Fruit fly (Drosophila melanogaster): ENCODE data around the gene Hex-t1.

Hex-t1 gene

DNA sequence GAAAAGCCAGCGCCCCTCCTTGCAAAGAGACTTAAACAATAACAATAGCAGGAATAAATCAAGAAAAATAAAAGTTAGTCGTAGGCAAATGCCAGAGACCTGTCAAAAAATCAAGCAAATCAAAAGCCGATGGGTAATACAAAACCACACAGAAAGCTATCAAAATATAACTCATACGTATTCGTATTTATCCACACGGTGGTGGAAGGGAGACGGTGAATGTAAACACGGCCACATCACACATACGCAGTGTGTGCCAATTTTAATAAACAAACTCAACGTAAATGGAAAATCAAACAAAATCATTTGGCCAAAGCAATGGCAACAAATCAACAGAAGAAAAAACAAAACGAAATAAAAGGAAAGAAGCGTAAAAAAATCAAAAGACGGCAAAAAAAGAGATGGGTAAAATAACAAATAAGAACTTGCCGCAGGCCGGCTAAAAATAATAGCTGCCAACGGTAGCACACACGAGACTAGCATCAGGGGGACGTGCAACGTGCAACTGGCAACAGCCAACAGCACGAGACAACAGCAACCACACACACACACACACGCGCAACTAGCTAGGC is 6.2 kb upstream of the Hex-t1 start:
- TF ChIP-seq Mnt (GFP tag; optimal IDR thresholded peaks at IDR 0.05) (no peak), kay (GFP tag; ENCODE audit: borderline replicate concordance) (no peak), CG5204 (GFP tag; optimal IDR thresholded peaks at IDR 0.05) (no peak), CG14711 (tag; optimal IDR thresholded peaks at IDR 0.05) (no peak), tj (GFP tag; optimal IDR thresholded peaks at IDR 0.05) (no peak), bab1 (GFP tag; optimal IDR thresholded peaks at IDR 0.05) (no peak), CG11617 (GFP tag; optimal IDR thresholded peaks at IDR 0.05) (no peak)

DNA sequence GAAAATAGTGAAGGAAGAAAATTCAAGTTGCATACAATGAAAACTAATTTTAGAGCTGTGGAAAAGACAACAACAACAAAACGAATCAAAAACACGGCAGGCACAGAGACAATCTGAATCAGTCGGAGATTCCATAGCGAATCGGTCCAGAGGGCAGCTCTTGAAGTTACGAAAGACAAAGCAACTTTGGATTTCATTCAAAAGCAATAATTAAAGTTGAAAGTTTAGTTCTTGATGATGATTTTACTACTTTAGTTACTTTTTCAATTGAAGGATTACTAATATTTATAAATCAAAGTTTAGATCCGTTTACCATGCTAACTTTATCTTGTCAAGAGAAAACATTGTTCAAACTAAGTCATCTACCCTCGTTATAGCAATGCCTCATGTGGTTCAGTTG is 5.5 kb upstream of the Hex-t1 start:
- TF ChIP-seq CG14711 (tag; optimal IDR thresholded peaks at IDR 0.05): no peak
- no peak for TF ChIP-seq Crg-1 (GFP tag; optimal IDR thresholded peaks at IDR 0.05)
- TF ChIP-seq Mnt (GFP tag; optimal IDR thresholded peaks at IDR 0.05): no peak
- TF ChIP-seq CG7045 (GFP tag; optimal IDR thresholded peaks at IDR 0.05): no peak
- no peak for TF ChIP-seq tj (GFP tag; optimal IDR thresholded peaks at IDR 0.05)
- no peak for TF ChIP-seq pad (GFP tag; optimal IDR thresholded peaks at IDR 0.05)
- TF ChIP-seq CG5204 (GFP tag; optimal IDR thresholded peaks at IDR 0.05): no peak
- TF ChIP-seq bab1 (GFP tag; optimal IDR thresholded peaks at IDR 0.05): no peak
- no peak for TF ChIP-seq CG12768 (GFP tag; optimal IDR thresholded peaks at IDR 0.05)
- no peak for TF ChIP-seq Hr96 (GFP tag; optimal IDR thresholded peaks at IDR 0.05)
- TF ChIP-seq kay (GFP tag; ENCODE audit: borderline replicate concordance): no peak
- TF ChIP-seq toe (GFP tag; optimal IDR thresholded peaks at IDR 0.05): no peak

DNA sequence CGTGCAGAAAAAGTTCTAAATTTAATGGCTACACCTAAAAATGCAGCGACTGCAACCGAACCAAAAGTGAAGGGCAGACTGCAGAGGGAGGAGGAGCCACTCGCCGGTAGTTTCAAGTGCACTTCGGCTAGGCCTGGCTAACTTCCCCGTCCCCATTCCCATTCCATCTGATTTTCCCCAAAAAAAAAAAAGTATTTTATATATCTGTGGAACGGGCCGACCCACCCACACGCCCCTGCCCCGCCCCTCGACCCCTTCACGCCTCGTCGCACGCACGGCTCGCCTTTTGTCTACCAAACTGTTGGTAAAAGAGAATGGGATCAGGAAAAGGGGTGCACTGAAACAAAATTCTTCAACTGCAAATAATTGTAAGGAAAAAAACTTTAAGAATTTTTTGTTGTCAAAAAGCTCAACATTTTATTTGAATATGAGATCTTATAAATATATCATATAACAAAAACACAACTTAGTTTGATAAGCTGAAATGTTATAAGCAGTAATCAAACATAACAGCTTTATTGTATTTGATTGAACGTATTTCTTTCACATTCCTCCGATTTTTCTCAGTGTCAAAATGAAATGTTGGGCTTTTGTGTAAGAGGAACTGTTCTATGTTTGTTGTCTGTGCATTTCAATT is 4.9 kb upstream of the Hex-t1 start:
- TF ChIP-seq ovo (GFP tag; optimal IDR thresholded peaks at IDR 0.05): no peak
- peak; percentile 27 for TF ChIP-seq CG7045 (GFP tag; optimal IDR thresholded peaks at IDR 0.05)

DNA sequence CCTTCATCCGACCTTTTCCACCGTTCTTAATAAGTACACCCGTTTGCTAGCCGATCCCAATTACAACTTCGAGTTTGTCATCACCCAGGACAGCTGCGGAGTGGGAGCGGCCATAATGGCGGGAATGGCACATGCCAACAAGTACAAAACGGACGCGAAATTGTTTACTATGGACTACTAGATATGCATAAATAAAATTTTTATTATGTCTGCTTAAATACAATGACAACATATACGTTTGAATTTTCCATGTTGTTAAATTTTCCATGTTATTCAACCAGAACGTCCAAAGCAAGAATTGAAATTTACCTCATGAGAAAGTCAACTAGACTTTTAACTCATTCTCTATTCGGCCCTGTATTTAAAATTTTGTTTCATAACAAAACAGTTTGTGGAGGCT is 1.5 kb downstream of the Hex-t1 start, which contains the start of gene Hex-t2:
Gene Hex-t2 (plus strand): TSS at position 301 of the 400 bp plus-strand sequence.
- no peak for TF ChIP-seq Mnt (GFP tag; optimal IDR thresholded peaks at IDR 0.05)
- no peak for TF ChIP-seq Clk (GFP tag; optimal IDR thresholded peaks at IDR 0.05)
- no peak for TF ChIP-seq bab1 (GFP tag; optimal IDR thresholded peaks at IDR 0.05)
- TF ChIP-seq CG5204 (GFP tag; optimal IDR thresholded peaks at IDR 0.05): no peak
- no peak for TF ChIP-seq cnc (optimal IDR thresholded peaks at IDR 0.05)
- TF ChIP-seq ovo (GFP tag; optimal IDR thresholded peaks at IDR 0.05): no peak
- TF ChIP-seq Hr96 (GFP tag; optimal IDR thresholded peaks at IDR 0.05): no peak

DNA sequence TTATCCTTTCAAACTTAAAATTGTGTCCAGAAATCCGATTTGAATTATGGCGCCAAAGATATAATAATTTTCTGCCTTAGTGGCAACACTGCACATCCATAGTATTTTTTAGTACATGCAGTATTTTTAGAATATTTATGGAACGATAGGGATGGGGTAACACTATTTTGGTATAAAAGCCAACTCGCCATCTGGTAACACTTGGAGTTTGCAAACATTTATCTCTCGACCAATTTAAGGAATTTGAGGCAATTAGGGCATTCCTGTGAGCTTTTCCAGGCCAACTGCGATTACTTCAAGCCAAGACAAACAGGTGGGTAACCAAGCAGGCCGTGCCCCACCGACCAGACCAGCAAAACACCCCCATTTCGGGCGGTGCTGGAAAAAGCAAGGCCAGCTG is 3.5 kb downstream of the Hex-t1 start, which contains the start of gene CG5447:
Gene CG5447 (plus strand): TSS at position 190 of the 400 bp plus-strand sequence.
- no peak for TF ChIP-seq CG1620 (GFP tag; optimal IDR thresholded peaks at IDR 0.05)
- peak; percentile 38 for TF ChIP-seq bab1 (GFP tag; optimal IDR thresholded peaks at IDR 0.05)

DNA sequence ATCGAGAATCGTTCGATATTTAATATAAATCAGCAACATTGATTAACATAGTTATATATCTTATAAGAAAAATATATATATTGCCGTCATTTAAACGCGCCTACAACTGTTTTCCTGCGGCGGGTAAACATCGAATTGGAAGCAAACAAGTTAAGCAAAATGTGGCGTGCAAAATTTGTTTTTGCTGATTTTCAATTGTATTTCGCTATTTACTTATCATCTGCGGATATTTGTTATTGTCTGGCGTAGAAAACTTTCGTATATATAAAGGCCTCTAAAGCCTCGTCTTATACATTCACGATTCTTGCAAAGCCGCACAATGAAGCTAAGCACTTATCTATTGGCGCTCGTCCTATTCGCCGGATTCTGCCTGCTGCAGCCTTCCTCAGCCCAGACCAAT is 5.6 kb downstream of the Hex-t1 start, which contains the start of gene CG43117:
Gene CG43117 (plus strand): TSS at position 301 of the 400 bp plus-strand sequence.
- TF ChIP-seq CG5204 (GFP tag; optimal IDR thresholded peaks at IDR 0.05): no peak
- no peak for TF ChIP-seq CG14711 (tag; optimal IDR thresholded peaks at IDR 0.05)
- TF ChIP-seq CG12768 (GFP tag; optimal IDR thresholded peaks at IDR 0.05): no peak

DNA sequence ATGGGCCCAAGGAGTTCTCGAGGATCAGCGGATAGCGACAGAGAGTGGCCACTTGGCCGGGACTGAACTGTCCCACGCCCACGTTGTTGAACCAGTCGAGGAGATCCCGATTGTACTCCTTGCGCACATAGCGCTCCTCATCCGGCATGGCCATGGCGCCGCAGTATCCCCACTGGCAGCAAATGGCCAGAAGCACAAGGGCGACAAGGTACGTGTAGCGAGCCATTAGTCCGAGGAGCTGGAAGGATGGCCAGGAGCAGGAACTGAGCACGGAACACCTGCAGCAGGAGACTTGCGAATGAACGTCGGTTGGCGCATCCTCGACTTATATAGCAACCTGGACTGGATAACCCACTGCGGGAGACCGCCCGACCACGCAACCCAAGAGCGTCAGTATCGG is 7.0 kb downstream of the Hex-t1 start, which contains the start of gene Pdf:
Gene Pdf (minus strand): TSS at position 304 of the 400 bp plus-strand sequence.
- no peak for TF ChIP-seq CG7045 (GFP tag; optimal IDR thresholded peaks at IDR 0.05)
- TF ChIP-seq cnc (optimal IDR thresholded peaks at IDR 0.05): no peak
- TF ChIP-seq tj (GFP tag; optimal IDR thresholded peaks at IDR 0.05): no peak
- TF ChIP-seq CG12768 (GFP tag; optimal IDR thresholded peaks at IDR 0.05): no peak
- no peak for TF ChIP-seq Crg-1 (GFP tag; optimal IDR thresholded peaks at IDR 0.05)
- no peak for TF ChIP-seq CG7101 (tag; optimal IDR thresholded peaks at IDR 0.05)
- no peak for TF ChIP-seq Hr96 (GFP tag; optimal IDR thresholded peaks at IDR 0.05)
- TF ChIP-seq CG14711 (tag; optimal IDR thresholded peaks at IDR 0.05): no peak
- no peak for TF ChIP-seq Clk (GFP tag; optimal IDR thresholded peaks at IDR 0.05)
- TF ChIP-seq CG33017 (tag; optimal IDR thresholded peaks at IDR 0.05): no peak
- TF ChIP-seq bab1 (GFP tag; optimal IDR thresholded peaks at IDR 0.05): no peak
- no peak for TF ChIP-seq ovo (GFP tag; optimal IDR thresholded peaks at IDR 0.05)
- no peak for TF ChIP-seq CG11617 (GFP tag; optimal IDR thresholded peaks at IDR 0.05)
- TF ChIP-seq cic (GFP tag; optimal IDR thresholded peaks at IDR 0.05): no peak

DNA sequence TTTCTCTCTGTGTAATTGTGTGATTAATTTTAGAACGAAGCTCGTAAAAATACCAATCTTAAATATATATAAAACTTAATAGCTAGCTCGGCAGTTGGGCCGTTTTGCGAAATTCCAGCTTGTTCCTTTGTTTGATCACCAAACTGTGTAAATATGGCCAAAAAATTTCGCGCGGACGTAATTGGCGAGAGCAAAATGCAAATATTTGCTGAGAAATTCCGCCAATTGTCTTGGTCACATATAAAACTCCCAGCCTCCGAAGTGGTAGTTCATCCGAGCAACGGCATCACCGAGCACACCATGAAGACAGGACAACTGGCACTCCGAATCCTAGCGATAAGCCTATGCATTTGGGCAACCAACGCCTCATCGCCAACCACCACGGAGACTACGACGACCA is 7.7 kb downstream of the Hex-t1 start, which contains the start of gene CG14237:
Gene CG14237 (plus strand): TSS at position 301 of the 400 bp plus-strand sequence.
- TF ChIP-seq Hr96 (GFP tag; optimal IDR thresholded peaks at IDR 0.05) (no peak), Mnt (GFP tag; optimal IDR thresholded peaks at IDR 0.05) (no peak), Crg-1 (GFP tag; optimal IDR thresholded peaks at IDR 0.05) (no peak), CG1620 (GFP tag; optimal IDR thresholded peaks at IDR 0.05) (no peak), CG14711 (tag; optimal IDR thresholded peaks at IDR 0.05) (no peak)
